Worm (Caenorhabditis elegans): ENCODE measurements around the gene F33G12.7.
A peak's percentile ranks its signal among the peaks of the same experiment; 100 is the strongest.

F33G12.7 gene

ce11 chrII:5039912-5040311 is 569 bp downstream of the F33G12.7 start, which contains the start of gene golg-2:
Gene golg-2, minus strand, starts transcription at chrII:5040091.
- no peak for TF ChIP-seq hmg-4 (GFP tag; optimal IDR thresholded peaks at IDR 0.05)
- TF ChIP-seq pes-1 (GFP tag; IDR thresholded peaks at IDR 0.05), result no peak
- TF ChIP-seq tbx-37 (GFP tag; conservative IDR thresholded peaks at IDR 0.05), result no peak
- TF ChIP-seq ama-1 (optimal IDR thresholded peaks at IDR 0.05), result no peak
- no peak for TF ChIP-seq B0310.2 (tag; optimal IDR thresholded peaks at IDR 0.05)
- no peak for TF ChIP-seq sea-1 (GFP tag; conservative IDR thresholded peaks at IDR 0.05)
- TF ChIP-seq scrt-1 (GFP tag; IDR thresholded peaks at IDR 0.05), result no peak
- no peak for TF ChIP-seq F13C5.2 (tag; optimal IDR thresholded peaks at IDR 0.05)
- TF ChIP-seq tra-4 (tag; optimal IDR thresholded peaks at IDR 0.05), result no peak
- TF ChIP-seq ceh-36 (tag; optimal IDR thresholded peaks at IDR 0.05), result no peak
- no peak for TF ChIP-seq ets-7 (tag; optimal IDR thresholded peaks at IDR 0.05)
- TF ChIP-seq flt-1 (GFP tag; IDR thresholded peaks at IDR 0.05), result no peak

ce11 chrII:5036128-5036527 is 4.4 kb downstream of the F33G12.7 start, which contains the start of gene lrr-1:
Gene lrr-1, minus strand, starts transcription at chrII:5036439.
- TF ChIP-seq tbx-11 (GFP tag; IDR thresholded peaks at IDR 0.05) (no peak), ets-7 (tag; optimal IDR thresholded peaks at IDR 0.05) (no peak), scrt-1 (GFP tag; IDR thresholded peaks at IDR 0.05) (no peak), F13C5.2 (tag; optimal IDR thresholded peaks at IDR 0.05) (no peak), sea-1 (GFP tag; conservative IDR thresholded peaks at IDR 0.05) (no peak), ceh-36 (tag; optimal IDR thresholded peaks at IDR 0.05) (no peak), ceh-13 (GFP tag; optimal IDR thresholded peaks at IDR 0.05) (no peak), tbx-37 (GFP tag; conservative IDR thresholded peaks at IDR 0.05) (no peak), flt-1 (GFP tag; IDR thresholded peaks at IDR 0.05) (no peak), hmbx-1 (tag; optimal IDR thresholded peaks at IDR 0.05) (no peak), tra-4 (tag; optimal IDR thresholded peaks at IDR 0.05) (no peak), pes-1 (GFP tag; IDR thresholded peaks at IDR 0.05) (no peak), B0310.2 (tag; optimal IDR thresholded peaks at IDR 0.05) (no peak), ama-1 (optimal IDR thresholded peaks at IDR 0.05) (no peak), hnd-1 (tag; optimal IDR thresholded peaks at IDR 0.05) (no peak)

ce11 chrII:5033935-5034334 is 6.5 kb downstream of the F33G12.7 start, which contains the start of gene F33G12.3:
Gene F33G12.3, minus strand, starts transcription at chrII:5034035.
- TF ChIP-seq tbx-37 (GFP tag; conservative IDR thresholded peaks at IDR 0.05), result no peak
- TF ChIP-seq ama-1 (optimal IDR thresholded peaks at IDR 0.05), result no peak

- peak; percentile 92 for TF ChIP-seq ceh-36 (tag; optimal IDR thresholded peaks at IDR 0.05)
- TF ChIP-seq B0310.2 (tag; optimal IDR thresholded peaks at IDR 0.05), result peak; percentile 94
- TF ChIP-seq tra-4 (tag; optimal IDR thresholded peaks at IDR 0.05), result peak; percentile 81
- peak; percentile 91 for TF ChIP-seq flt-1 (GFP tag; IDR thresholded peaks at IDR 0.05)
- TF ChIP-seq F13C5.2 (tag; optimal IDR thresholded peaks at IDR 0.05), result peak; percentile 97
- TF ChIP-seq aly-1 (tag; optimal IDR thresholded peaks at IDR 0.05), result peak; percentile 96
- TF ChIP-seq hnd-1 (tag; optimal IDR thresholded peaks at IDR 0.05), result peak; percentile 79
- peak; percentile 92 for TF ChIP-seq sea-1 (GFP tag; conservative IDR thresholded peaks at IDR 0.05)
- peak; percentile 95 for TF ChIP-seq scrt-1 (GFP tag; IDR thresholded peaks at IDR 0.05)
- peak; percentile 96 for TF ChIP-seq pes-1 (GFP tag; IDR thresholded peaks at IDR 0.05)
- TF ChIP-seq hmg-4 (GFP tag; optimal IDR thresholded peaks at IDR 0.05), result peak; percentile 98
- peak; percentile 77 for TF ChIP-seq ceh-13 (GFP tag; optimal IDR thresholded peaks at IDR 0.05)
- peak; percentile 74 for TF ChIP-seq ama-1 (optimal IDR thresholded peaks at IDR 0.05)
- peak; percentile 91 for TF ChIP-seq ets-7 (tag; optimal IDR thresholded peaks at IDR 0.05)
- peak; percentile 94 for TF ChIP-seq tbx-11 (GFP tag; IDR thresholded peaks at IDR 0.05)
- peak; percentile 94 for TF ChIP-seq tbx-37 (GFP tag; conservative IDR thresholded peaks at IDR 0.05)
- TF ChIP-seq hmbx-1 (tag; optimal IDR thresholded peaks at IDR 0.05), result peak; percentile 83
Observed at ce11 chrII:5032669-5033068, 7.8 kb downstream of the F33G12.7 start.

- TF ChIP-seq ets-7 (tag; optimal IDR thresholded peaks at IDR 0.05) (no peak), tra-4 (tag; optimal IDR thresholded peaks at IDR 0.05) (no peak), hnd-1 (tag; optimal IDR thresholded peaks at IDR 0.05) (no peak), hmg-4 (GFP tag; optimal IDR thresholded peaks at IDR 0.05) (no peak), scrt-1 (GFP tag; IDR thresholded peaks at IDR 0.05) (no peak), ceh-36 (tag; optimal IDR thresholded peaks at IDR 0.05) (no peak), B0310.2 (tag; optimal IDR thresholded peaks at IDR 0.05) (no peak), tbx-37 (GFP tag; conservative IDR thresholded peaks at IDR 0.05) (no peak)
Observed at ce11 chrII:5031612-5032011, 8.9 kb downstream of the F33G12.7 start, which contains the start of gene wdr-83. Gene wdr-83, minus strand, starts transcription at chrII:5031712.

ce11 chrII:5027952-5028351 is 12.5 kb downstream of the F33G12.7 start:
- TF ChIP-seq sea-1 (GFP tag; conservative IDR thresholded peaks at IDR 0.05), result no peak
- TF ChIP-seq B0310.2 (tag; optimal IDR thresholded peaks at IDR 0.05), result no peak
- no peak for TF ChIP-seq tra-4 (tag; optimal IDR thresholded peaks at IDR 0.05)
- no peak for TF ChIP-seq F13C5.2 (tag; optimal IDR thresholded peaks at IDR 0.05)
- TF ChIP-seq ceh-36 (tag; optimal IDR thresholded peaks at IDR 0.05), result no peak
- TF ChIP-seq ceh-13 (GFP tag; optimal IDR thresholded peaks at IDR 0.05), result no peak
- TF ChIP-seq ets-7 (tag; optimal IDR thresholded peaks at IDR 0.05), result no peak
- TF ChIP-seq flt-1 (GFP tag; IDR thresholded peaks at IDR 0.05), result no peak
- TF ChIP-seq scrt-1 (GFP tag; IDR thresholded peaks at IDR 0.05), result no peak
- no peak for TF ChIP-seq hmg-4 (GFP tag; optimal IDR thresholded peaks at IDR 0.05)
- TF ChIP-seq aly-1 (tag; optimal IDR thresholded peaks at IDR 0.05), result no peak
- no peak for TF ChIP-seq ama-1 (optimal IDR thresholded peaks at IDR 0.05)
- no peak for TF ChIP-seq hnd-1 (tag; optimal IDR thresholded peaks at IDR 0.05)
- no peak for TF ChIP-seq pes-1 (GFP tag; IDR thresholded peaks at IDR 0.05)
- TF ChIP-seq tbx-37 (GFP tag; conservative IDR thresholded peaks at IDR 0.05), result no peak
- no peak for TF ChIP-seq hmbx-1 (tag; optimal IDR thresholded peaks at IDR 0.05)
- TF ChIP-seq tbx-11 (GFP tag; IDR thresholded peaks at IDR 0.05), result no peak

- no peak for TF ChIP-seq ets-7 (tag; optimal IDR thresholded peaks at IDR 0.05)
- TF ChIP-seq hmg-4 (GFP tag; optimal IDR thresholded peaks at IDR 0.05), result no peak
- TF ChIP-seq sea-1 (GFP tag; conservative IDR thresholded peaks at IDR 0.05), result no peak
- no peak for TF ChIP-seq hnd-1 (tag; optimal IDR thresholded peaks at IDR 0.05)
- no peak for TF ChIP-seq flt-1 (GFP tag; IDR thresholded peaks at IDR 0.05)
- TF ChIP-seq pes-1 (GFP tag; IDR thresholded peaks at IDR 0.05), result no peak
- TF ChIP-seq ceh-36 (tag; optimal IDR thresholded peaks at IDR 0.05), result no peak
- no peak for TF ChIP-seq ceh-13 (GFP tag; optimal IDR thresholded peaks at IDR 0.05)
- no peak for TF ChIP-seq scrt-1 (GFP tag; IDR thresholded peaks at IDR 0.05)
Observed at ce11 chrII:5022381-5022855, 18.1 kb downstream of the F33G12.7 start, which contains the start of the genes nsy-1 and F59A6.13. Gene nsy-1, plus strand, starts transcription at chrII:5022757. Gene F59A6.13, plus strand, starts transcription at chrII:5022805.

Data from whole organism, early embryonic.